Fruit fly (Drosophila melanogaster): Measurements from ENCODE around the gene CG31523.
A peak's percentile ranks its signal among the peaks of the same experiment; 100 is the strongest.

The CG31523 gene

DNA sequence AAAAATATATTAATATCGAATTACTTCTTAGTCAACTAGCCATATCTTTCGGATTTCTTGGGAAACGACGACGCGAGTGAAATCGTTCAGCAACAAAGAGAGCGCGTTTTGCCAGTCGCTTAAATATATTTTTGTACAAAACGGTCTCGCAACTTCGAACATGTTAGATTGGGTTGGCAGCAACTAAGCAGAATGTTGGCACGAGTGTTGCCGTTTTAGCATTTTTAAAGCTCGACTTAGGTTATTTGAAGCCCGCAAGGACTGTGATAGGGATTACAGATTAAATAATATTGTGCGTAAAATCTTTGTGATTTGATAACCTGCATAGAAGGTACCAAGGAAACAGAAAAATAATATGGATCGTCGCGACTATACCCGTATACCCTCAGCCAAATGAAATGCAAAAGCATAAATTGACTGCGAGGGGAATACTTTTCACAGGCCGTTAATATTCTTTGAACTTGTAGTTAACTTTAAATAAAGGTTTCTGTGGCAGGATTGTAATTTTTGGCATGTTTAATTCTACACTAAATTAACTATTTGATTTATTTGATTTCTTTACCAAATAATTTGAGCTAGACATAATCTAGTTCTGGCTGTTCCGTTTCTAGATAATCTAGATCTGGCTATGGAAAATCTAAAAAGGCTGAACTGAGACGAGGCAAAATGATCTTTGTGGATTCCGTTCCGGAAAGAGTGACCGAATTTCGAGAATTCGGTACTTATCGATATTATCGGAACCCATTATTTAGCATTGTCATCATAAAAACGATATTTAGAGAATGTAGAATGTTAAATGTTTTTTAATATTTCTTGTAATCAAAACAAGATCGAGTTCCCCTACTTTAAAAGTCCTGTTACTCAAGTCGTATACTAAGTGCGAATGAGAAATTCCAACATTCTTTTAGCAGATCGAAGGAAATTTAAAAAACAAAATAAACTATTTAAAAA is at the start of gene CG31523 (continued):
- TF ChIP-seq pum (GFP tag; optimal IDR thresholded peaks at IDR 0.05): no peak
- TF ChIP-seq CG12236 (GFP tag; optimal IDR thresholded peaks at IDR 0.05): no peak
- no peak for TF ChIP-seq NC2β (GFP tag; optimal IDR thresholded peaks at IDR 0.05)
- no peak for TF ChIP-seq abd-A (tag; optimal IDR thresholded peaks at IDR 0.05)
- TF ChIP-seq CG7271 (tag; optimal IDR thresholded peaks at IDR 0.05): no peak
- TF ChIP-seq CG6791 (GFP tag; IDR thresholded peaks at IDR 0.05; ENCODE audit: partially characterized antibody): peak; percentile 83
- no peak for TF ChIP-seq Sox102F (GFP tag; optimal IDR thresholded peaks at IDR 0.05)
- no peak for TF ChIP-seq dati (GFP tag; IDR thresholded peaks at IDR 0.05)
- no peak for TF ChIP-seq Chrac-16 (GFP tag; optimal IDR thresholded peaks at IDR 0.05)
- no peak for TF ChIP-seq CG13624 (GFP tag; optimal IDR thresholded peaks at IDR 0.05)
- TF ChIP-seq HmgD (GFP tag; optimal IDR thresholded peaks at IDR 0.05): no peak
- peak; percentile 76 for TF ChIP-seq hbn (GFP tag; IDR thresholded peaks at IDR 0.05; ENCODE audit: partially characterized antibody)
- TF ChIP-seq CG3726 (GFP tag; IDR thresholded peaks at IDR 0.05): no peak
- TF ChIP-seq CG31441 (GFP tag; IDR thresholded peaks at IDR 0.05): no peak
- TF ChIP-seq sens-2 (GFP tag; IDR thresholded peaks at IDR 0.05): no peak
- no peak for TF ChIP-seq crp (GFP tag; optimal IDR thresholded peaks at IDR 0.05)
- TF ChIP-seq CG7357 (GFP tag; IDR thresholded peaks at IDR 0.05): no peak
- TF ChIP-seq Drgx (GFP tag; IDR thresholded peaks at IDR 0.05): no peak
- TF ChIP-seq luna (GFP tag; optimal IDR thresholded peaks at IDR 0.05): no peak
- no peak for TF ChIP-seq CG4360 (GFP tag; IDR thresholded peaks at IDR 0.05)
- TF ChIP-seq Eip74EF (GFP tag; optimal IDR thresholded peaks at IDR 0.05): no peak
- no peak for TF ChIP-seq tap (tag; optimal IDR thresholded peaks at IDR 0.05)
- no peak for TF ChIP-seq CG2678 (tag; optimal IDR thresholded peaks at IDR 0.05)
- no peak for TF ChIP-seq Hsf (GFP tag; optimal IDR thresholded peaks at IDR 0.05)
- peak; percentile 14 for TF ChIP-seq CG30403 (GFP tag; optimal IDR thresholded peaks at IDR 0.05)
- TF ChIP-seq CG7372 (GFP tag; IDR thresholded peaks at IDR 0.05): no peak
- no peak for TF ChIP-seq toy (GFP tag; IDR thresholded peaks at IDR 0.05)
- no peak for TF ChIP-seq eve (GFP tag; optimal IDR thresholded peaks at IDR 0.05)
- no peak for TF ChIP-seq CG7963 (GFP tag; IDR thresholded peaks at IDR 0.05; ENCODE audit: partially characterized antibody)
- no peak for TF ChIP-seq CG32772 (GFP tag; IDR thresholded peaks at IDR 0.05)
- TF ChIP-seq tna (GFP tag; IDR thresholded peaks at IDR 0.05; ENCODE audit: partially characterized antibody): no peak; the same call in 1 of the 2 replicates
- no peak for TF ChIP-seq Hmx (GFP tag; optimal IDR thresholded peaks at IDR 0.05)
- TF ChIP-seq BEAF-32 (GFP tag; optimal IDR thresholded peaks at IDR 0.05): peak; percentile 78
- TF ChIP-seq gsb (GFP tag; IDR thresholded peaks at IDR 0.05): no peak
- peak; percentile 59 for TF ChIP-seq Lhr (GFP tag; optimal IDR thresholded peaks at IDR 0.05)
- no peak for TF ChIP-seq CG7745 (tag; optimal IDR thresholded peaks at IDR 0.05)
- no peak for TF ChIP-seq CG5245 (GFP tag; optimal IDR thresholded peaks at IDR 0.05)
- peak; percentile 55 for TF ChIP-seq gfzf (GFP tag; optimal IDR thresholded peaks at IDR 0.05)
- TF ChIP-seq bowl (GFP tag; IDR thresholded peaks at IDR 0.05): no peak
- TF ChIP-seq CG30020 (tag; optimal IDR thresholded peaks at IDR 0.05): peak; percentile 21
- TF ChIP-seq ap (GFP tag; IDR thresholded peaks at IDR 0.05): no peak
- no peak for TF ChIP-seq CG11085 (GFP tag; IDR thresholded peaks at IDR 0.05)
- no peak for TF ChIP-seq CG2889 (GFP tag; IDR thresholded peaks at IDR 0.05)
- no peak for TF ChIP-seq CG13894 (tag; optimal IDR thresholded peaks at IDR 0.05)
- no peak for TF ChIP-seq CG8924 (tag; optimal IDR thresholded peaks at IDR 0.05)
- TF ChIP-seq CG8478 (optimal IDR thresholded peaks at IDR 0.05): no peak
- no peak for TF ChIP-seq Hey (tag; optimal IDR thresholded peaks at IDR 0.05)
- no peak for TF ChIP-seq Lpt (GFP tag; optimal IDR thresholded peaks at IDR 0.05)
- TF ChIP-seq CG17385 (GFP tag; optimal IDR thresholded peaks at IDR 0.05): no peak
- peak; percentile 27 for TF ChIP-seq CG18619 (GFP tag; optimal IDR thresholded peaks at IDR 0.05)
